Fruit fly (Drosophila melanogaster): ENCODE data around the gene sals.

sals gene

DNA sequence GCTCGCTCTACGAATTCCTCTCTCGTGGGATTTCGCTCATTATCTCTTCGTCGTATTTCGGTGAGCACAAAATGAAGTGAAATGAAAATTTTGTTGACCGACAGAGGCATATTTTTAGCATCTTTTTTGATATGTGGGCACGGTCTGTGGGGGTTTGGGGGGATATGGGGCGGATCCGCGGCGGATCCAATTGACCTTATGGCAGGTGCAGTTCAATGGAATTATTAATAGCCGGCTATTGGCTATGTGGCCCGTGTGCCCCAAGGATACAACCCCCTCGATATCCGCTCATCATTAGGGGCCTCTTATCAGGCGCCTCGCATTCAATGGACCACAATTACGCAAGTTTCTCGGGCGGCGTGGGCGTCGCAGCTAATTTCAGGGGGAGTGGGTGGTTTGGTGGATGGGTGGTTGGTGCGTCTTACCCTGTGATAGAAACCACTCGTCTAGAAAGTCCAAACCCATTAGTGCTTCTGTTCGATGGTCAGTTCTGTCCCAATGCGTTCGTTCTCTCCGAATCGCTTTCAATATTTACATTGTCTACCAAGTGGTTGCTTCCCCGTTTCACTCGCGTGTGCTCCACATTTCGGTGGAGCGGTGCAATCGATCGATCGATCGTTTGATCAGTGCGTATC, at the start of gene sals:
Gene sals (minus strand): TSS at position 585 of the 635 bp plus-strand sequence.
- TF ChIP-seq Hr96 (GFP tag; optimal IDR thresholded peaks at IDR 0.05) (no peak), Clk (GFP tag; optimal IDR thresholded peaks at IDR 0.05) (no peak), toe (GFP tag; optimal IDR thresholded peaks at IDR 0.05) (no peak), Mnt (GFP tag; optimal IDR thresholded peaks at IDR 0.05) (no peak), bab1 (GFP tag; optimal IDR thresholded peaks at IDR 0.05) (no peak), CG11617 (GFP tag; optimal IDR thresholded peaks at IDR 0.05) (no peak), CG1620 (GFP tag; optimal IDR thresholded peaks at IDR 0.05) (no peak), cic (GFP tag; optimal IDR thresholded peaks at IDR 0.05) (no peak), CG7045 (GFP tag; optimal IDR thresholded peaks at IDR 0.05) (no peak), cnc (optimal IDR thresholded peaks at IDR 0.05) (no peak), Crg-1 (GFP tag; optimal IDR thresholded peaks at IDR 0.05) (no peak), CG33017 (tag; optimal IDR thresholded peaks at IDR 0.05) (no peak), CG12768 (GFP tag; optimal IDR thresholded peaks at IDR 0.05) (no peak), tj (GFP tag; optimal IDR thresholded peaks at IDR 0.05) (no peak), CG7101 (tag; optimal IDR thresholded peaks at IDR 0.05) (no peak), CG14711 (tag; optimal IDR thresholded peaks at IDR 0.05) (no peak), kay (GFP tag; ENCODE audit: borderline replicate concordance) (no peak)

DNA sequence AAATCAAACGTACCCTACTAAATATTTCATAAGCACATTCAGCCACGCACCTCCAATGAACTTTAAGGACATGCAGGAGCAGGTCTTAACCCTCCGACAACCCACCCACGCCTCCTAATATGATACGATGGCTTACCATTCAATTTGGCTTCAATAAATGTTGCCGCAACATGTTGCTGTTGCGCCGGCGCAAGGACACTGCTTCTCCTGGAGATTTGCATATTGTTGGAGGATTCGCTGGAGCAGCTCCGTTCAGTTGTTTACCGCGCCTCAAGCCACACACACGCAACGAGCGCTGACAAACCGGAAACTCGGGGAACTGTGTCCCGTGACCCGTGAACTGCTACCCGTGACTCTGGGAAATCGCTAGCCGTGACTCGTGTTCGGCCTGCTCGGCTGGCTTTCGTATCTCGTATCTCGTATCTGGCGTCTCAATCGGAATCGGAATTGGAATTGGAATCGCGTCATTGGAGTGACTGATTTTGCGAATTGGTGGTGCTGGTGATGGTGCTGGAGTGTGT, 48.2 kb upstream of the sals start, which contains the start of gene dpr5:
Gene dpr5 (plus strand): TSS at position 270 of the 521 bp plus-strand sequence.
- TF ChIP-seq Crg-1 (GFP tag; optimal IDR thresholded peaks at IDR 0.05), result no peak
- no peak for TF ChIP-seq CG33017 (tag; optimal IDR thresholded peaks at IDR 0.05)
- no peak for TF ChIP-seq Mnt (GFP tag; optimal IDR thresholded peaks at IDR 0.05)
- no peak for TF ChIP-seq CG7101 (tag; optimal IDR thresholded peaks at IDR 0.05)
- TF ChIP-seq CG12768 (GFP tag; optimal IDR thresholded peaks at IDR 0.05), result no peak

DNA sequence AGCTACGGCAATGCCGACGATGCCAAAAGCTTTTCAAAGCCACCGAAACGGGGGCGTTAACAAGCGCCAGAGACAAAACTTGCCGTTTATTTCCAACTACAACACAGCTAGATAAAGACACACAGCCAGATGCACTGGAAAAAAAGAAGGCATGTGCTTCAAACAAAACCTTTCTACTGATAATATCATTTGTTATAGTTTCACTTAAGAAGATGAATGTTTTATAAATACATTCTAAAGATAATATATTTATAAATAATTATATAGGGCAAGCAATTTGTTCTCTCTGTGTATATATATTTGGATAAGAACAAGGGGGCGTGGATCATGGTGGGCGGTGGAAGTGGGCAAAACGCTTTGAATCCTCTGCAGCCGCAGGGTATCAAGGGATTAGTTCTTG, 38.7 kb upstream of the sals start:
- no peak for TF ChIP-seq tj (GFP tag; optimal IDR thresholded peaks at IDR 0.05)
- TF ChIP-seq Mnt (GFP tag; optimal IDR thresholded peaks at IDR 0.05), result no peak
- no peak for TF ChIP-seq CG7101 (tag; optimal IDR thresholded peaks at IDR 0.05)
- no peak for TF ChIP-seq cic (GFP tag; optimal IDR thresholded peaks at IDR 0.05)
- no peak for TF ChIP-seq cnc (optimal IDR thresholded peaks at IDR 0.05)
- no peak for TF ChIP-seq pad (GFP tag; optimal IDR thresholded peaks at IDR 0.05)
- no peak for TF ChIP-seq kay (GFP tag; ENCODE audit: borderline replicate concordance)
- TF ChIP-seq bab1 (GFP tag; optimal IDR thresholded peaks at IDR 0.05), result no peak
- TF ChIP-seq ovo (GFP tag; optimal IDR thresholded peaks at IDR 0.05), result no peak
- TF ChIP-seq Hr96 (GFP tag; optimal IDR thresholded peaks at IDR 0.05), result no peak
- TF ChIP-seq CG14711 (tag; optimal IDR thresholded peaks at IDR 0.05), result no peak
- no peak for TF ChIP-seq CG5204 (GFP tag; optimal IDR thresholded peaks at IDR 0.05)
- no peak for TF ChIP-seq toe (GFP tag; optimal IDR thresholded peaks at IDR 0.05)
- TF ChIP-seq CG33017 (tag; optimal IDR thresholded peaks at IDR 0.05), result no peak

DNA sequence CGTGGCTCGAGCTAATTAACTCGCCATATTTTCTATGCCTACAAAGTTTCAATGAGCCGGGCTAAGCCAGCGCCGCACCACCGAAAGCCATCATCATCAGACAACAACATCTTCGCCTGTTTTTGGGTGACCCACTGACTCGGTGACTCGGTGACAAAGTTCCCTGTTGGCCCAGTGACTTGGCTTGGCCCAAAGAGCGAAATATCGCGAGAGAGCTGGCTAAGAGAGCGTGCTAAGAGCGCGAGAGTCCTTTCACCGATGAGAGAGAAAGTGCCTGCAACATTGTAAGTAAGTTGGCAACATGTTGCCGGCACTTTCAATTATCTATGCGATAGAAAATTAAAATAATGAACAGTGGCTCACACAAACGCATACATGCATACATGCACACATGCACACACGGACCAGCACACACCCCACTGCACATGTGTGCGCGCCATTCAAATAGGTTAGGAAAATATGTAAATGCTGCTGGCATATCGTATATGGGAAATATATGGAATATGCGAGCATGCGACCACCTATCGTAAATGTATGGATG, 31.8 kb upstream of the sals start:
- no peak for TF ChIP-seq CG33017 (tag; optimal IDR thresholded peaks at IDR 0.05)
- no peak for TF ChIP-seq CG1620 (GFP tag; optimal IDR thresholded peaks at IDR 0.05)
- no peak for TF ChIP-seq Crg-1 (GFP tag; optimal IDR thresholded peaks at IDR 0.05)
- no peak for TF ChIP-seq cnc (optimal IDR thresholded peaks at IDR 0.05)
- no peak for TF ChIP-seq CG7045 (GFP tag; optimal IDR thresholded peaks at IDR 0.05)
- no peak for TF ChIP-seq CG11617 (GFP tag; optimal IDR thresholded peaks at IDR 0.05)
- no peak for TF ChIP-seq pad (GFP tag; optimal IDR thresholded peaks at IDR 0.05)
- TF ChIP-seq CG5204 (GFP tag; optimal IDR thresholded peaks at IDR 0.05), result no peak
- no peak for TF ChIP-seq tj (GFP tag; optimal IDR thresholded peaks at IDR 0.05)
- TF ChIP-seq Mnt (GFP tag; optimal IDR thresholded peaks at IDR 0.05), result no peak
- no peak for TF ChIP-seq cic (GFP tag; optimal IDR thresholded peaks at IDR 0.05)
- no peak for TF ChIP-seq bab1 (GFP tag; optimal IDR thresholded peaks at IDR 0.05)
- no peak for TF ChIP-seq CG14711 (tag; optimal IDR thresholded peaks at IDR 0.05)
- TF ChIP-seq ovo (GFP tag; optimal IDR thresholded peaks at IDR 0.05), result no peak
- no peak for TF ChIP-seq toe (GFP tag; optimal IDR thresholded peaks at IDR 0.05)
- TF ChIP-seq Hr96 (GFP tag; optimal IDR thresholded peaks at IDR 0.05), result no peak
- no peak for TF ChIP-seq Clk (GFP tag; optimal IDR thresholded peaks at IDR 0.05)

DNA sequence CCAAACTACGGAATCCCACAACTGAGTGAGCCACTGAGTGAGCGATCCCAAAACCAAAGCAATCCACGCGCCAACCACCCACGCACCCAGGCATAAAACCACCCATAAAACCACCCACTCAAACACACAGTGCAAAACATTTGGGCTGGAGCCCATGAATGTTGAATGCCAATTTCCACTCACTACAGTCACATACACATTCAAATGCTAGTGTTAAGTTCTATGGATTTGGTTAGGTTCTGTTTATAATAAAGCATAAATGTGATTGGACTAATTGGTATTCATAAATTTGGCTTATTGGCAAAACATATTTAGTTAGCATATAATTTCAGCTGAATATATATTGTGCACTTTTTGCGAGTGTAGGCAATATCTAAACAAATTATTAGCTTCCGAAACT, 18.2 kb upstream of the sals start:
- TF ChIP-seq Clk (GFP tag; optimal IDR thresholded peaks at IDR 0.05), result no peak
- no peak for TF ChIP-seq Hr96 (GFP tag; optimal IDR thresholded peaks at IDR 0.05)
- no peak for TF ChIP-seq CG1620 (GFP tag; optimal IDR thresholded peaks at IDR 0.05)
- TF ChIP-seq CG11617 (GFP tag; optimal IDR thresholded peaks at IDR 0.05), result no peak

DNA sequence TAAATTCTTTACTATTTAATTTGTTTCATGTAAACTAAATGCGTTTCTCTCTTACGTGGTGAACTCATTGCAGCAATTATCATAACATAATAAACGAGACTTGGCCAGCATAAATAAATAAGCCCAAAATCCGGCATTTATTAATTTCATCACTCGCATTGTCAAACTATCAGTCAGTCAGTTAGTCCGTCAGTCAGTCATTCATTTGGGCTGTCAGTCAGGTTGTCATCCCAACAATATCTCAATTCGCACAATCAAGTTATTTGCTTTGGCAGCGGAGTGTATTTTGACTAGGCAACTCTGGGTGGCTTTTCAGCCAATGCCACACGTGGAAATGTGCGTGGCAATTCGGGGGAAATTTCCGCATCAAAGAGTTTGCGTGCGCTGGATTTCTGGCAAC, 16.2 kb upstream of the sals start:
- no peak for TF ChIP-seq CG7101 (tag; optimal IDR thresholded peaks at IDR 0.05)
- no peak for TF ChIP-seq toe (GFP tag; optimal IDR thresholded peaks at IDR 0.05)
- TF ChIP-seq Crg-1 (GFP tag; optimal IDR thresholded peaks at IDR 0.05), result no peak
- TF ChIP-seq CG1620 (GFP tag; optimal IDR thresholded peaks at IDR 0.05), result no peak
- no peak for TF ChIP-seq kay (GFP tag; ENCODE audit: borderline replicate concordance)
- TF ChIP-seq CG14711 (tag; optimal IDR thresholded peaks at IDR 0.05), result no peak
- TF ChIP-seq CG11617 (GFP tag; optimal IDR thresholded peaks at IDR 0.05), result no peak
- no peak for TF ChIP-seq CG5204 (GFP tag; optimal IDR thresholded peaks at IDR 0.05)
- no peak for TF ChIP-seq tj (GFP tag; optimal IDR thresholded peaks at IDR 0.05)
- no peak for TF ChIP-seq ovo (GFP tag; optimal IDR thresholded peaks at IDR 0.05)
- no peak for TF ChIP-seq cnc (optimal IDR thresholded peaks at IDR 0.05)

Data from whole organism, adult.